Worm (Caenorhabditis elegans): ENCODE measurements around the gene F40D4.13.

DNA sequence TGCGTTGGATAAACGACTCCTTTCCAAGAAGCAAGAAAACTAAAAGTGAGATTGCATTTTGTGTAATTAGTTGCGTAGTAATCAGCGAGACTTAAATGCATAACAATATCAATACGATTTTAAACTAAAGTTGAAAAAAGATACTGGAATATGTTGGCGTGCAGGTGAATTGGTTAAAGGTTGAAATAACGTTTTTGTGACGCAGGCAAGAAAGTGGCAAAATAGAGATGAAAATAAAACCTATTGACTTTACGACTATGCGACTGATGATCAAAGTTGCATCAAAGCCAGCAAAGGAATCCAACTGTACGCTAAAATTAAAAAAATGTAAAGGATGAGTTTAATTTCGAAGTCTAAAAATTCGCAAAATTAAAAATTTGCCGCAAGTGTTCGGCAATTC, 8.4 kb upstream of the F40D4.13 start, which contains the start of gene srh-102:
- TF ChIP-seq ama-1 (optimal IDR thresholded peaks at IDR 0.05) (no peak), npax-4 (tag; optimal IDR thresholded peaks at IDR 0.05) (no peak), tbx-2 (tag; optimal IDR thresholded peaks at IDR 0.05) (no peak), hlh-8 (tag; optimal IDR thresholded peaks at IDR 0.05) (no peak), ceh-2 (tag; optimal IDR thresholded peaks at IDR 0.05) (no peak), ttx-3 (tag; optimal IDR thresholded peaks at IDR 0.05) (no peak), dve-1 (tag; optimal IDR thresholded peaks at IDR 0.05) (no peak)

Data from whole organism, late embryonic.